Fruit fly (Drosophila melanogaster) whole organism, wandering third instar larva: Measurements from ENCODE around the gene IP3K1.

Experiments
- CG32264 ChIP-seq: fragments of 200-800 bp; sonication (Bioruptor generic); optimal IDR thresholded peaks from 2 replicates; lab custom pipeline; 2016; ENCODE audit warnings: missing biosample characterization, missing genetic modification characterization
- CG9705 ChIP-seq: fragments of 200-800 bp; sonication (Bioruptor generic); optimal IDR thresholded peaks from 2 replicates; lab custom pipeline; 2018; ENCODE audit warnings: missing biosample characterization, mild to moderate bottlenecking, missing genetic modification characterization
- CrebA ChIP-seq: fragments of 200-800 bp; sonication (Bioruptor generic); optimal IDR thresholded peaks from 2 replicates; lab custom pipeline; 2016; ENCODE audit warnings: missing biosample characterization, mild to moderate bottlenecking, missing genetic modification characterization, borderline replicate concordance
- Dfd ChIP-seq: fragments of >200 bp; optimal IDR thresholded peaks from 2 replicates; lab custom pipeline; 2017; ENCODE audit warnings: missing biosample characterization, missing genetic modification characterization
- Dif ChIP-seq: fragments of 200-275, 200-300 bp; sonication (Bioruptor generic); optimal IDR thresholded peaks from 2 replicates; lab custom pipeline; 2018; ENCODE audit warnings: missing biosample characterization, missing genetic modification characterization; ENCODE audit not compliant: partially characterized antibody
- GATAd ChIP-seq: sonication (Bioruptor generic); optimal IDR thresholded peaks from 2 replicates; lab custom pipeline; 2016; ENCODE audit warnings: missing biosample characterization, missing genetic modification characterization
- HLH106 ChIP-seq: fragments of 200-800 bp; optimal IDR thresholded peaks from 3 replicates; lab custom pipeline; 2019; ENCODE audit warnings: missing biosample characterization, mild to moderate bottlenecking, missing genetic modification characterization, moderate library complexity
- Hnf4 ChIP-seq: fragments of 200-800 bp; sonication (Bioruptor generic); optimal IDR thresholded peaks from 2 replicates; lab custom pipeline; 2016; ENCODE audit warnings: missing biosample characterization, mild to moderate bottlenecking, missing genetic modification characterization
- Hr78 ChIP-seq: fragments of >200 bp; optimal IDR thresholded peaks from 2 replicates; lab custom pipeline; 2017; ENCODE audit warnings: missing biosample characterization, missing genetic modification characterization
- Hr83 ChIP-seq: fragments of 200-300 bp; sonication (Bioruptor generic); optimal IDR thresholded peaks from 2 replicates; lab custom pipeline; 2016; ENCODE audit warnings: missing biosample characterization, mild to moderate bottlenecking, missing genetic modification characterization, moderate library complexity; ENCODE audit not compliant: poor library complexity, severe bottlenecking
- Jra ChIP-seq: sonication (Bioruptor generic); optimal IDR thresholded peaks from 2 replicates; lab custom pipeline; 2016; ENCODE audit warnings: missing biosample characterization, missing genetic modification characterization
- Mio ChIP-seq: sonication (Bioruptor generic); optimal IDR thresholded peaks from 2 replicates; lab custom pipeline; 2016; ENCODE audit warnings: missing biosample characterization, missing genetic modification characterization
- Myc ChIP-seq: fragments of >200 bp; optimal IDR thresholded peaks from 2 replicates; lab custom pipeline; 2017
- N ChIP-seq: fragments of >200 bp; optimal IDR thresholded peaks from 2 replicates; lab custom pipeline; 2018; ENCODE audit warnings: missing biosample characterization, missing external identifiers, missing genetic modification characterization
- OdsH ChIP-seq: fragments of 200-800 bp; sonication (Bioruptor generic); optimal IDR thresholded peaks from 2 replicates; lab custom pipeline; 2016; ENCODE audit warnings: missing biosample characterization, mild to moderate bottlenecking, missing genetic modification characterization
- Rel ChIP-seq, 2 experiments: fragments of 200-800 bp; sonication (Bioruptor generic) in 1 of 2; optimal IDR thresholded peaks; 2 replicates in 1 of 2; 3 replicates in 1 of 2; lab custom pipeline; 2016 to 2019; ENCODE audit warnings: mild to moderate bottlenecking in 2 of 2, missing biosample characterization in 2 of 2, missing genetic modification characterization in 2 of 2, moderate library complexity in 1 of 2
- Sp1 ChIP-seq: fragments of 200-800 bp; sonication (Bioruptor generic); optimal IDR thresholded peaks from 3 replicates; lab custom pipeline; 2019; ENCODE audit warnings: missing biosample characterization, mild to moderate bottlenecking, missing genetic modification characterization, moderate library complexity
- Vsx2 ChIP-seq: fragments of 200-300, 225-300 bp; sonication (Bioruptor generic); optimal IDR thresholded peaks from 2 replicates; lab custom pipeline; 2018; ENCODE audit warnings: missing biosample characterization, missing genetic modification characterization; ENCODE audit not compliant: partially characterized antibody
- brk ChIP-seq: fragments of 200-800 bp; sonication (Bioruptor generic); optimal IDR thresholded peaks from 2 replicates; lab custom pipeline; 2016; ENCODE audit warnings: missing biosample characterization, mild to moderate bottlenecking, missing genetic modification characterization
- dl ChIP-seq, 2 experiments: fragments of 175-275, 200-275 bp in 1 of 2; fragments of 200-275 bp in 1 of 2; sonication (Bioruptor generic); optimal IDR thresholded peaks; lab custom pipeline; 2018; ENCODE audit warnings: mild to moderate bottlenecking in 2 of 2, missing biosample characterization in 2 of 2, missing genetic modification characterization in 2 of 2, moderate library complexity in 2 of 2; ENCODE audit not compliant: partially characterized antibody in 2 of 2, insufficient read depth in 1 of 2
- dmrt93B ChIP-seq: fragments of 200-800 bp; sonication (Bioruptor generic); optimal IDR thresholded peaks from 2 replicates; lab custom pipeline; 2018; ENCODE audit warnings: missing biosample characterization, mild to moderate bottlenecking, missing genetic modification characterization
- ey ChIP-seq: fragments of 200-800 bp; sonication (Bioruptor generic); optimal IDR thresholded peaks from 2 replicates; lab custom pipeline; 2016; ENCODE audit warnings: missing biosample characterization, missing genetic modification characterization
- foxo ChIP-seq, 2 experiments: fragments of 200-800 bp; sonication (Bioruptor generic); optimal IDR thresholded peaks; 2 replicates in 1 of 2; 3 replicates in 1 of 2; lab custom pipeline; 2016 to 2017; ENCODE audit warnings: missing biosample characterization in 2 of 2, missing genetic modification characterization in 2 of 2
- fru ChIP-seq: fragments of 200-800 bp; sonication (Bioruptor generic); optimal IDR thresholded peaks from 3 replicates; lab custom pipeline; 2016; ENCODE audit warnings: missing biosample characterization, mild to moderate bottlenecking, missing genetic modification characterization
- h ChIP-seq: fragments of 200-800 bp; sonication (Bioruptor generic); optimal IDR thresholded peaks from 3 replicates; lab custom pipeline; 2016; ENCODE audit warnings: missing biosample characterization, mild to moderate bottlenecking, missing genetic modification characterization
- jim ChIP-seq: fragments of 175-275, 200-325 bp; sonication (Bioruptor generic); optimal IDR thresholded peaks from 2 replicates; lab custom pipeline; 2016; ENCODE audit warnings: missing biosample characterization, mild to moderate bottlenecking, missing genetic modification characterization
- lola ChIP-seq: fragments of >200 bp; optimal IDR thresholded peaks from 2 replicates; lab custom pipeline; 2017; ENCODE audit warnings: missing biosample characterization, missing genetic modification characterization
- pan ChIP-seq: fragments of >200 bp; optimal IDR thresholded peaks from 2 replicates; lab custom pipeline; 2017
- psq ChIP-seq: fragments of 200-800 bp; sonication (Bioruptor generic); optimal IDR thresholded peaks from 3 replicates; lab custom pipeline; 2017; ENCODE audit warnings: missing biosample characterization, mild to moderate bottlenecking, missing genetic modification characterization, moderate library complexity
- rgr ChIP-seq: fragments of 200-800 bp; sonication (Bioruptor generic); optimal IDR thresholded peaks from 3 replicates; lab custom pipeline; 2016; ENCODE audit warnings: missing biosample characterization, mild to moderate bottlenecking, missing genetic modification characterization
- sv ChIP-seq: fragments of 200-800 bp; sonication (Bioruptor generic); optimal IDR thresholded peaks from 3 replicates; lab custom pipeline; 2016; ENCODE audit warnings: missing biosample characterization, missing genetic modification characterization
- tai ChIP-seq: sonication (Bioruptor generic); optimal IDR thresholded peaks from 2 replicates; lab custom pipeline; 2016; ENCODE audit warnings: missing biosample characterization, missing genetic modification characterization
- usp ChIP-seq: fragments of >200 bp; optimal IDR thresholded peaks from 2 replicates; lab custom pipeline; 2017; ENCODE audit warnings: missing biosample characterization, missing genetic modification characterization
- woc ChIP-seq: sonication (Bioruptor generic); optimal IDR thresholded peaks from 2 replicates; lab custom pipeline; 2016; ENCODE audit warnings: missing biosample characterization, mild to moderate bottlenecking, missing genetic modification characterization

IP3K1 gene

dm6 chr2L:9746236-9747225 lies 35.7 kb upstream of the IP3K1 start, which contains the start of gene Nckx30C:
Gene Nckx30C, minus strand, starts transcription at chr2L:9746495.
- TF ChIP-seq Dfd (peak; percentile 41), fru (GFP tag; lab: Kevin White, UChicago) (no peak)
- TF ChIP-seq, all 38 proteins: peak for 1

dm6 chr2L:9749745-9750144 lies 32.4 kb upstream of the IP3K1 start, which contains the start of gene Cyp4e3:
Gene Cyp4e3, minus strand, starts transcription at chr2L:9750071.
- TF ChIP-seq tai (no peak), h (GFP tag; lab: Kevin White, UChicago) (no peak), Myc (no peak), psq (GFP tag; lab: Kevin White, UChicago) (no peak), CG32264 (GFP tag; lab: Kevin White, UChicago) (no peak), Hr83 (no peak), jim (GFP tag; lab: Kevin White, UChicago) (no peak), GATAd (GFP tag; lab: Kevin White, UChicago) (no peak), lola (GFP tag; lab: Kevin White, UChicago) (no peak)
- TF ChIP-seq, all 38 proteins: peak for 0

dm6 chr2L:9753357-9753756 lies 28.8 kb upstream of the IP3K1 start:
- no peak for TF ChIP-seq HLH106 (tag; lab: Kevin White, UChicago)
- TF ChIP-seq h (GFP tag; lab: Kevin White, UChicago): no peak
- TF ChIP-seq Rel (GFP tag; optimal IDR thresholded peaks at IDR 0.05; lab: Kevin White, UChicago): no peak
- TF ChIP-seq Rel (tag; optimal IDR thresholded peaks at IDR 0.05; lab: Kevin White, UChicago): no peak
- TF ChIP-seq Dfd: peak; percentile 56
- TF ChIP-seq woc (GFP tag; lab: Kevin White, UChicago): no peak

- TF ChIP-seq Mio (GFP tag; lab: Kevin White, UChicago) (no peak), foxo (GFP tag; optimal IDR thresholded peaks at IDR 0.05; lab: Kevin White, UChicago) (no peak), Hr78 (GFP tag; lab: Kevin White, UChicago) (no peak), psq (GFP tag; lab: Kevin White, UChicago) (no peak), pan (no peak), Sp1 (GFP tag; lab: Kevin White, UChicago) (no peak), CG32264 (GFP tag; lab: Kevin White, UChicago) (no peak), HLH106 (tag; lab: Kevin White, UChicago) (no peak), jim (GFP tag; lab: Kevin White, UChicago) (no peak), Dif (no peak), brk (no peak), N (GFP tag; lab: Kevin White, UChicago) (no peak), usp (GFP tag; lab: Kevin White, UChicago) (no peak), woc (GFP tag; lab: Kevin White, UChicago) (no peak), Myc (no peak), h (GFP tag; lab: Kevin White, UChicago) (no peak), dmrt93B (GFP tag; lab: Kevin White, UChicago) (no peak), CG9705 (no peak), Hnf4 (GFP tag; lab: Kevin White, UChicago) (no peak), Vsx2 (GFP tag; lab: Kevin White, UChicago) (no peak)
These were observed 27.4 kb upstream of the IP3K1 start for dm6 chr2L:9754817-9755216.

dm6 chr2L:9757990-9758814 lies 24.0 kb upstream of the IP3K1 start, which contains the start of gene zf30C:
Gene zf30C, plus strand, starts transcription at chr2L:9758342.
- TF ChIP-seq Hr83: peak; percentile 99
- no peak for TF ChIP-seq CrebA (GFP tag; lab: Kevin White, UChicago)
- peak; percentile 94 for TF ChIP-seq ey
- TF ChIP-seq fru (GFP tag; lab: Kevin White, UChicago): peak; percentile 90
- peak; percentile 74 for TF ChIP-seq woc (GFP tag; lab: Kevin White, UChicago)
- peak; percentile 89 for TF ChIP-seq OdsH (GFP tag; lab: Kevin White, UChicago)
- no peak for TF ChIP-seq Hr78 (GFP tag; lab: Kevin White, UChicago)
- TF ChIP-seq Jra (GFP tag; lab: Kevin White, UChicago): peak; percentile 95
- TF ChIP-seq dl (GFP tag; optimal IDR thresholded peaks at IDR 0.05; lab: Kevin White, UChicago; ENCODE audit: insufficient read depth in 1 of 2, partially characterized antibody in 2 of 2): no peak
- no peak for TF ChIP-seq pan
- peak; percentile 58 for TF ChIP-seq dmrt93B (GFP tag; lab: Kevin White, UChicago)
- no peak for TF ChIP-seq Vsx2 (GFP tag; lab: Kevin White, UChicago)
- peak; percentile 94 for TF ChIP-seq rgr (GFP tag; lab: Kevin White, UChicago)
- peak; percentile 81 for TF ChIP-seq psq (GFP tag; lab: Kevin White, UChicago)
- peak; percentile 59 for TF ChIP-seq CG9705
- TF ChIP-seq Mio (GFP tag; lab: Kevin White, UChicago): peak; percentile 61
- no peak for TF ChIP-seq N (GFP tag; lab: Kevin White, UChicago)
- TF ChIP-seq jim (GFP tag; lab: Kevin White, UChicago): peak; percentile 93
- peak; percentile 65 for TF ChIP-seq Myc
- peak; percentile 84 for TF ChIP-seq sv (GFP tag; lab: Kevin White, UChicago)
- peak; percentile 94 for TF ChIP-seq h (GFP tag; lab: Kevin White, UChicago)
- peak; percentile 75 for TF ChIP-seq CG32264 (GFP tag; lab: Kevin White, UChicago)
- no peak for TF ChIP-seq usp (GFP tag; lab: Kevin White, UChicago)
- TF ChIP-seq foxo (GFP tag; optimal IDR thresholded peaks at IDR 0.05; lab: Kevin White, UChicago): peak; percentile 44 to 96
- peak; percentile 96 for TF ChIP-seq Hnf4 (GFP tag; lab: Kevin White, UChicago)
